Worm (Caenorhabditis elegans): ENCODE results near the gene C55B6.1.

Gene C55B6.1

ce11 chrX:7211405-7211804 is 11.2 kb downstream of the C55B6.1 start, which contains the start of gene spp-22 (continued):
- TF ChIP-seq vab-7 (GFP tag; IDR thresholded peaks at IDR 0.05), result no peak

DNA sequence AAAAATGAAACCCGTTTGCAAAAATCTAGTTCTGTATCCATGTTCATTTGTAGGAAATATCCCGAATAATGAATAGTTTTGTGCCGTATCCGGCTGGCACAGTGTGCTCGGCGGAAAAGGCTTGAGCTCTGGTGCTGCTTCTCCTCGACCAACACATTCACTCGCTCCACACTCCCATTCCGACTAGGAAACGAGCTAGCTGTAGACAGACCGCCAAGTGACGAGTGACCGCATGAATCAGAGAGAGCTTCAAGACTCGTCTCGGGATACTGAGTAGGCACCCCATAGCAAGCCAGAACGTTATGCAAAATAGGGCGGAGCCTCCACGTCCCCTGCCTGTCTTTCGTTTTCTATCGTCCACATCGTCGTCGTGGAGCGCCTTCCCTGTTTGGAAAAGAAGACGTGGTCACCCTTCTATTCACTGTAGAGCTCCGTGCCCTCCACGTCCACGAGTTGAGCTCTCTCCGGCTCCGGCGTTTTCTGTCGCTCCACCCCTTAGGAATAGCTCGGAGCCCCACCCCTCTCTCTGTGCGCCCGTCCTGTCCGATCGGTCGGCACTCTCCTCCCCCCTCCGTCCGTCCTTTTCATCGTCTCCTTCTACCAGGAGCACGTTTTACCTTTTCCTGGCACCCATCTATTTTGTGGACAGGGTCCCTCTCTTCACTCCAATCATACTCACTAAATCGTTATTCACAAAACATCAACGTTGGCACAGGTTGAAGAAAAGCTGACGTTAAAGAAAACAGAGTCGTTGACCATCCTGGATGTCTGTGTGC is 17.7 kb downstream of the C55B6.1 start, which contains the start of gene syd-9:
syd-9 (plus strand) TSS at position 394 of the 776 bp plus-strand sequence.
- no peak for TF ChIP-seq nhr-41 (GFP tag; IDR thresholded peaks at IDR 0.05)
- TF ChIP-seq lim-7 (GFP tag; IDR thresholded peaks at IDR 0.05), result 0 out of 2 replicates have a peak, but pooled peaks have one; percentile 21
- no peak for TF ChIP-seq F49E8.2 (tag; optimal IDR thresholded peaks at IDR 0.05; ENCODE audit: borderline replicate concordance)
- TF ChIP-seq unc-39 (tag; optimal IDR thresholded peaks at IDR 0.05), result no peak
- peak; percentile 5 for TF ChIP-seq rbr-2 (tag; optimal IDR thresholded peaks at IDR 0.05)
- no peak for TF ChIP-seq ceh-32 (tag; optimal IDR thresholded peaks at IDR 0.05; ENCODE audit: poor library complexity)
- TF ChIP-seq hlh-30 (tag; optimal IDR thresholded peaks at IDR 0.05; ENCODE audit: insufficient read depth), result peak; percentile 19
- TF ChIP-seq daf-12 (tag; optimal IDR thresholded peaks at IDR 0.05), result no peak
- TF ChIP-seq egl-43 (GFP tag; IDR thresholded peaks at IDR 0.05), result peak; percentile 45; the same call in 1 of the 2 replicates
- TF ChIP-seq set-16 (GFP tag; IDR thresholded peaks at IDR 0.05), result peak; percentile 95
- TF ChIP-seq aha-1 (tag), result peak; percentile 92
- no peak for TF ChIP-seq Y5F2A.4 (GFP tag; optimal IDR thresholded peaks at IDR 0.05)
- TF ChIP-seq F37D6.2 (tag; optimal IDR thresholded peaks at IDR 0.05), result peak; percentile 29
- 0 out of 2 replicates have a peak, but pooled peaks have one; percentile 23 for TF ChIP-seq ctbp-1 (GFP tag; IDR thresholded peaks at IDR 0.05)

ce11 chrX:7220209-7220608 is 20.0 kb downstream of the C55B6.1 start:
- TF ChIP-seq daf-19 (GFP tag; conservative IDR thresholded peaks at IDR 0.05) (no peak), aha-1 (tag) (peak; percentile 29)

ce11 chrX:7222383-7222782 is 22.2 kb downstream of the C55B6.1 start:
- TF ChIP-seq aha-1 (tag), result peak; percentile 29
- no peak for TF ChIP-seq jun-1 (tag; optimal IDR thresholded peaks at IDR 0.05)
- no peak for TF ChIP-seq mxl-3 (GFP tag; optimal IDR thresholded peaks at IDR 0.05)
- 0 out of 2 replicates have a peak, but pooled peaks have one; percentile 38 for TF ChIP-seq ceh-20 (GFP tag; IDR thresholded peaks at IDR 0.05)
- peak; percentile 5 for TF ChIP-seq hlh-30 (tag; optimal IDR thresholded peaks at IDR 0.05; ENCODE audit: insufficient read depth)
- no peak for TF ChIP-seq saeg-2 (GFP tag; IDR thresholded peaks at IDR 0.05)
- 0 out of 2 replicates have a peak, but pooled peaks have one; percentile 6 for TF ChIP-seq dmd-9 (GFP tag; IDR thresholded peaks at IDR 0.05)
- TF ChIP-seq hmg-1.1 (GFP tag; IDR thresholded peaks at IDR 0.05), result peak; percentile 48
- no peak for TF ChIP-seq lin-1 (GFP tag; IDR thresholded peaks at IDR 0.05)
- TF ChIP-seq fkh-10 (GFP tag; optimal IDR thresholded peaks at IDR 0.05), result peak; percentile 10

ce11 chrX:7224510-7224909 is 24.3 kb downstream of the C55B6.1 start:
- TF ChIP-seq lir-3 (tag; optimal IDR thresholded peaks at IDR 0.05) (no peak), set-16 (GFP tag; IDR thresholded peaks at IDR 0.05) (peak; percentile 25; the same call in 1 of the 2 replicates), Y105C5A.15 (GFP tag; IDR thresholded peaks at IDR 0.05) (no peak), aha-1 (tag) (peak; percentile 16), hmg-1.1 (GFP tag; IDR thresholded peaks at IDR 0.05) (peak; percentile 28; the same call in 1 of the 2 replicates), mes-2 (tag; optimal IDR thresholded peaks at IDR 0.05; ENCODE audit: poor library complexity, severe bottlenecking) (no peak), lin-39 (tag; optimal IDR thresholded peaks at IDR 0.05) (no peak), hlh-30 (tag; optimal IDR thresholded peaks at IDR 0.05; ENCODE audit: insufficient read depth) (peak; percentile 1)

- TF ChIP-seq ceh-28 (tag; optimal IDR thresholded peaks at IDR 0.05), result no peak
- no peak for TF ChIP-seq nhr-48 (tag; optimal IDR thresholded peaks at IDR 0.05)
- TF ChIP-seq daf-16 (GFP tag; optimal IDR thresholded peaks at IDR 0.05), result peak in 1 of 2 experiments; percentile 42
- TF ChIP-seq daf-16 (tag; optimal IDR thresholded peaks at IDR 0.05), result no peak
- no peak for TF ChIP-seq hlh-30 (tag; optimal IDR thresholded peaks at IDR 0.05; ENCODE audit: insufficient read depth)
- TF ChIP-seq unc-62 (GFP tag; optimal IDR thresholded peaks at IDR 0.05 in 1 of 2), result no peak
- no peak for TF ChIP-seq unc-62 (tag; optimal IDR thresholded peaks at IDR 0.05)
- TF ChIP-seq fkh-10 (GFP tag; optimal IDR thresholded peaks at IDR 0.05), result no peak
- no peak for TF ChIP-seq ces-1 (GFP tag; optimal IDR thresholded peaks at IDR 0.05)
- TF ChIP-seq ZK546.5 (tag; optimal IDR thresholded peaks at IDR 0.05), result no peak
- TF ChIP-seq nhr-111 (GFP tag; optimal IDR thresholded peaks at IDR 0.05), result no peak
- TF ChIP-seq unc-130 (GFP tag; optimal IDR thresholded peaks at IDR 0.05), result no peak
- TF ChIP-seq hmg-1.1 (GFP tag; IDR thresholded peaks at IDR 0.05), result no peak
- TF ChIP-seq nhr-41 (GFP tag; IDR thresholded peaks at IDR 0.05), result no peak
- TF ChIP-seq hlh-11 (tag; optimal IDR thresholded peaks at IDR 0.05), result no peak
- TF ChIP-seq nhr-11 (tag; optimal IDR thresholded peaks at IDR 0.05), result peak; percentile 19
These were observed 24.9 kb downstream of the C55B6.1 start for ce11 chrX:7225028-7225427.

Data from whole organism, L4 larva.